Fruit fly (Drosophila melanogaster) S2 (cell line): ENCODE data around the gene CG4325.

Experiments used
- CG8478 ChIP-seq: fragments of >200 bp; optimal IDR thresholded peaks from 2 replicates; lab custom pipeline; 2018
- CTCF ChIP-seq, 2 experiments: fragments of >200 bp; optimal IDR thresholded peaks; 2 replicates each; lab custom pipeline; 2018

- no peak for TF ChIP-seq CTCF (optimal IDR thresholded peaks at IDR 0.05; lab: Kevin White, UChicago)
- TF ChIP-seq CG8478 (lab: Kevin White, UChicago): no peak
Measured at dm6 chrX:2083678-2084162, 40.1 kb upstream of the CG4325 start.
